Fruit fly (Drosophila melanogaster) Kc167 (cell line): ENCODE results near the gene CG43448.

ENCODE experiments used
- Myc ChIP-seq: fragments of >200 bp; optimal IDR thresholded peaks from 2 replicates; lab custom pipeline; 2017; ENCODE audit warnings: missing external identifiers
- Sin3A ChIP-seq: fragments of >200 bp; optimal IDR thresholded peaks from 2 replicates; lab custom pipeline; 2018; ENCODE audit warnings: missing external identifiers
- h ChIP-seq: fragments of >200 bp; optimal IDR thresholded peaks from 3 replicates; lab custom pipeline; 2018; ENCODE audit warnings: missing external identifiers
- insv ChIP-seq: fragments of >200 bp; optimal IDR thresholded peaks from 3 replicates; lab custom pipeline; 2018; ENCODE audit warnings: missing external identifiers
- psq ChIP-seq: fragments of >200 bp; optimal IDR thresholded peaks from 2 replicates; lab custom pipeline; 2017; ENCODE audit warnings: missing external identifiers
- ttk ChIP-seq: sonication (Bioruptor generic); optimal IDR thresholded peaks from 2 replicates; lab custom pipeline; 2017; ENCODE audit warnings: missing external identifiers

CG43448 gene

dm6 chr3R:30197796-30198195 is 39.7 kb downstream of the CG43448 start:
- TF ChIP-seq psq (no peak), Myc (lab: Kevin White, UChicago) (no peak), ttk (lab: Kevin White, UChicago) (no peak), insv (lab: Kevin White, UChicago) (no peak), h (lab: Kevin White, UChicago) (no peak)

DNA sequence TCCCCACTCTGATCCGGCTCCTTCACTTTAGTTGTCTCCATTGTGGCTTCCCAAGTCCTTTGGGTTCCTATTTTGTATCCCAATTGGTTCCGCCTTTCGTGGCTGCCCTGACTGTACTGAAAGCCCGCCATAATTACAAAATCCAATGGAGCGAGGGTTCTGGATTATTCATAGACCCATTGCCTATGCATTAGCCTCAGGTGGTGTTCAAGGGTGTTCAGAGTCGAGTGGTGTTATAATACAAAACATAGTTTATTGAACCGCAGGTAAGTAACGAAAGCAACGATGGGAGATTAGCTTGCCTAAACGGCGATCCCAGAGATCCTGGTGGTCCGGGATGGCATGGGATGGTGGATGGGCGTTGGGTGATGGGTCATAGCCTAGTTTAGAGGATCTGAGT is 41.4 kb downstream of the CG43448 start, which contains the start of gene CG15531:
Gene CG15531, minus strand, starts transcription at position 101 of the 400 bp plus-strand sequence.
- TF ChIP-seq ttk (lab: Kevin White, UChicago) (no peak), Myc (lab: Kevin White, UChicago) (no peak), insv (lab: Kevin White, UChicago) (no peak), psq (no peak), Sin3A (lab: Kevin White, UChicago) (no peak), h (lab: Kevin White, UChicago) (no peak)

DNA sequence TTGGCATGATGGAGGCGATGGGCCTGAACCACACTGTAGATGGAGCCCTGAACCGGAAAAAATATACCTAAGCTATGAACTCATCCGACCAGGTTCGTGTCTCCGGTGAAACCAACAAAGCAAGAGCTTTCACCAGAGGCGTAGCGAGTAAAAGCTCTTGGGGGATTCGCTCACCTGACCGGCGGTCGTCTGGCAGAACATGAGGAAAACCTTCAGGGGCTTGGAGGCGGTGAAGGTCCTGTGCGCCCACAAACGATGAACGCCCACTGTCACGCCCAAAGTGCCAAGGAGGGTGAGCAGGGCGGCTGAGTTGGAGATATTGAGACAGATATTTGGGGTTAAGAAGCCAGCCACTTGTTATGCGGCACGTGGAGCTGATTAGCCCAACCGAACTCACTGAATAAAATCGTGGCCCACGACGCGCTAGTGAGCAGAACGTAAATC is 41.9 kb downstream of the CG43448 start:
- TF ChIP-seq Sin3A (lab: Kevin White, UChicago) (no peak), psq (no peak), insv (lab: Kevin White, UChicago) (no peak), h (lab: Kevin White, UChicago) (no peak), Myc (lab: Kevin White, UChicago) (no peak), ttk (lab: Kevin White, UChicago) (no peak)

DNA sequence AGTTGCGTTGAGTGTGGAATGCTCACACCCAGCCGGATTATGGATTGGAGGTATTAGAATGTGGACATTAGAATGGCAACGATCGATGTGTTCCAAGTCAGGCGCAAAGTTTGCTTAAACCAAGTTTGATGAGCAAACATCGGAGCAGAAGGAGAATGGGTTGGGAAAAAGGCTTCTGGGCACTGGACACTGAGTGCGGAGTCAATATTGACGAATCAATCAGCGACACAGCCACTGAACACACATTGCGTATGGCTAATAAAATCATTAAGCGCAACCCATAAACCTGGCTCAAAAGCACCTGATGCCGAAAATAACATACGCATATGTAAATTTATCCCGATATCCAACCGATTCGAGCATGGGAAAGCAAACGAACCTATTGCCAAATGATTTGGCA is 43.7 kb downstream of the CG43448 start:
- TF ChIP-seq Sin3A (lab: Kevin White, UChicago): no peak
- no peak for TF ChIP-seq ttk (lab: Kevin White, UChicago)
- TF ChIP-seq insv (lab: Kevin White, UChicago): no peak
- no peak for TF ChIP-seq h (lab: Kevin White, UChicago)
- TF ChIP-seq psq: no peak
- TF ChIP-seq Myc (lab: Kevin White, UChicago): no peak

dm6 chr3R:30191462-30191874 is 46.1 kb downstream of the CG43448 start:
- TF ChIP-seq psq: no peak
- no peak for TF ChIP-seq ttk (lab: Kevin White, UChicago)

DNA sequence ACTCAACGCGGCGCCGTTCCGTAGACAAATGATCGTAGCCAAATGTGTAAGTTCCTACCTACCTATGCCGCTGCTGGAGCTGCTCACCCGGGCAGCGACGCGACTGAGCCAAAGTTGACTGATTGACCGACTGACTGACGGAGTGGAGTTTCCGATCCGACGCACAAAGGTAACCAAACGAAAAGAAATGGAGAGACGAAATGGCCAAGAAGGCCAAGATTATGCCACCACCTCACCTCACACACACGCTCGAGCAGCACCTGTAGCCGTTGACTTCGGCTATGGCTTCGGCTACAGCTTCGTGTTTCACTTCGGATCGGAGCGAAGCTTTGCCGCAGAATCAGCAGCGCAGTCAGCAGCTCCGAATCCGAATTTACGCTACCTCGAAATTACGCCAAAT is 46.5 kb downstream of the CG43448 start, which contains the start of gene CG9747:
Gene CG9747, minus strand, starts transcription at position 206 of the 400 bp plus-strand sequence.
- TF ChIP-seq psq (no peak), insv (lab: Kevin White, UChicago) (no peak), Sin3A (lab: Kevin White, UChicago) (no peak), ttk (lab: Kevin White, UChicago) (no peak)

dm6 chr3R:30189836-30190235 is 47.7 kb downstream of the CG43448 start:
- TF ChIP-seq insv (lab: Kevin White, UChicago) (no peak), Sin3A (lab: Kevin White, UChicago) (no peak), Myc (lab: Kevin White, UChicago) (no peak), psq (no peak), ttk (lab: Kevin White, UChicago) (no peak), h (lab: Kevin White, UChicago) (no peak)

DNA sequence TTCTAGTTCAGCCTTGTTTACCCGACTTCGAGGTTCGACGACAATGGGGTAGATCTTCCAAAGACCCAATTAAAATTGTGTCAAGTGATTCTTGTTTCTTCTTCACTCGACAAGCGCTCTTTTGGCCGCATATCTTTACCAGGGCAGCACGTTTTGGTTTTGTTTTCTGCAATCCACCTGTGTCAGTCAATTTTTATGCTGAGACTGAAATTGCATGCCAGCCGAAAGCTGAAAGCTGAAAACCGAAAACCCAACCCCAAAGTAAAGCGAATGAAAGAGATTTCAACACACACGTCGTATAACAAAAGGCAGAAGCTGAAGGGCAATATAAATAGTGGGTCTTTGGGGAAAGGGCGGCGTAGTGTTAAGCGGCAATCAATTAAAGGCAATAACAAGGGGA is 48.1 kb downstream of the CG43448 start:
- TF ChIP-seq h (lab: Kevin White, UChicago): no peak
- no peak for TF ChIP-seq Myc (lab: Kevin White, UChicago)
- no peak for TF ChIP-seq Sin3A (lab: Kevin White, UChicago)
- no peak for TF ChIP-seq psq
- no peak for TF ChIP-seq ttk (lab: Kevin White, UChicago)
- TF ChIP-seq insv (lab: Kevin White, UChicago): no peak
